Worm (Caenorhabditis elegans) whole organism, midembryonic: ENCODE data around the gene nuaf-1.

Experiments used
- T22C8.4 ChIP-seq: fragments of 200-800 bp; sonication (Bioruptor generic); IDR thresholded peaks from 2 replicates; pipeline ENCODE4 v1.3.6; 2022; ENCODE audit warnings: missing genetic modification characterization, missing compliant biosample characterization
- cog-1 ChIP-seq: sonication (generic microtip); optimal IDR thresholded peaks from 2 replicates; lab custom pipeline; 2016; ENCODE audit warnings: missing genetic modification characterization, missing compliant biosample characterization
- flt-1 ChIP-seq: fragments of 200-800 bp; sonication (Bioruptor generic); IDR thresholded peaks from 2 replicates; pipeline ENCODE4 v1.3.6; 2022; ENCODE audit warnings: missing genetic modification characterization, missing compliant biosample characterization
- klf-2 ChIP-seq: fragments of 200-800 bp; sonication (Bioruptor generic); conservative IDR thresholded peaks from 2 replicates; pipeline ENCODE4 v1.3.6; 2022; ENCODE audit warnings: missing genetic modification reagents, missing genetic modification characterization, missing compliant biosample characterization
- med-1 ChIP-seq: sonication (generic microtip); optimal IDR thresholded peaks from 2 replicates; lab custom pipeline; 2017; ENCODE audit warnings: missing genetic modification characterization, mild to moderate bottlenecking, missing compliant biosample characterization, antibody characterized with exemption, missing genetic modification reagents; ENCODE audit not compliant: insufficient read depth
- ref-1 ChIP-seq: fragments of 200-800 bp; sonication (Bioruptor generic); conservative IDR thresholded peaks from 2 replicates; pipeline ENCODE4 v1.3.6; 2022; ENCODE audit warnings: missing genetic modification reagents, missing genetic modification characterization, missing compliant biosample characterization
- tab-1 ChIP-seq: fragments of 200-800 bp; sonication (Bioruptor generic); IDR thresholded peaks from 2 replicates; pipeline ENCODE4 v1.3.6; 2022; ENCODE audit warnings: missing genetic modification characterization, missing compliant biosample characterization
- ztf-23 ChIP-seq: fragments of 200-800 bp; sonication (Bioruptor generic); IDR thresholded peaks from 2 replicates; pipeline ENCODE4 v1.3.6; 2022; ENCODE audit warnings: missing genetic modification reagents, missing genetic modification characterization, missing compliant biosample characterization
- ztf-29 ChIP-seq: fragments of 200-800 bp; sonication (Bioruptor generic); IDR thresholded peaks from 2 replicates; pipeline ENCODE4 v1.3.6; 2022; ENCODE audit warnings: missing genetic modification reagents, missing genetic modification characterization, missing compliant biosample characterization

Gene nuaf-1

DNA sequence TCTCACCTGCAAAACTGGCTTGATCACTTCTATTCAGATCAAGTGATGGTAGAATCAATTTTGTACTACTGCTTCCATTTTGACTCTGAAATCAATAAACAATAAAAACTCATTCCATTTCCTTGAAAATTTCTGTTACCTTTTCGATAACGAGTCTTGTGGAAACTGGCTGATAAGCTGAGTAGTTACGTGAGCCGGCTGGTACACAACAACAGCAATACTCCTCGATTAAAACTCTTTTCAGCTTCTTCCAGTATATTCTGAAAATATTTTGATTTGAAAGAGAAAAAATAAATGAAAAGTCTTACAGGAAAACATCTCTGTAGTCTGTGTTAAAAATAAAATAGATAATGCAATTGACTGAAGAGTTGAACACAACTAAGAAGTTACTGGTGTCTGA lies 36.0 kb downstream of the nuaf-1 start:
- TF ChIP-seq klf-2 (GFP tag; lab: Robert Waterston, UW) (no peak), med-1 (GFP tag; lab: Kevin White, UChicago) (no peak), tab-1 (GFP tag; lab: Robert Waterston, UW) (no peak), T22C8.4 (GFP tag; lab: Robert Waterston, UW) (no peak), ref-1 (GFP tag; lab: Robert Waterston, UW) (no peak), cog-1 (tag; lab: Kevin White, UChicago) (no peak), flt-1 (GFP tag; lab: Robert Waterston, UW) (no peak), ztf-23 (GFP tag; lab: Robert Waterston, UW) (no peak), ztf-29 (GFP tag; lab: Robert Waterston, UW) (no peak)

DNA sequence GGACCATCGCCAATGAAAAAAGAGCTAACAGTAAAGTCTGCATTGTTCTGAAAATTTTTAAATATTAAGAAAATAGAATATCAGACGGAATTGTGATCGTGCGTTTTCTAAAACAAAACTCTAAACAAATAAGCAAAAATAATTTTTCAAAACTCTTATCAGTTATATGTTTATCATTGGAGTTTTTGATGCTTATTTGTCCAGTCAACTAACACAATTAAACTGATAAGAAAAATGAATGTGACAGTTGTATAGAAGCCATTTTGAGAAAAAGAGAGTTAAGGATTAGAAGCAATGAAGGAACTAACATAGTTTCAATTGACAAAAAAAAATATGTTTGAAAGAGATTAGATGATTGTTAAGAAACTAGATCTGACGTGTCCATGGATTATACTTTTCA lies 37.7 kb downstream of the nuaf-1 start, which contains the start of gene ttr-44:
TSS of gene ttr-44 (minus strand) at position 47 of the 400 bp plus-strand sequence.
- TF ChIP-seq med-1 (GFP tag; lab: Kevin White, UChicago) (no peak), ref-1 (GFP tag; lab: Robert Waterston, UW) (no peak), cog-1 (tag; lab: Kevin White, UChicago) (no peak)

DNA sequence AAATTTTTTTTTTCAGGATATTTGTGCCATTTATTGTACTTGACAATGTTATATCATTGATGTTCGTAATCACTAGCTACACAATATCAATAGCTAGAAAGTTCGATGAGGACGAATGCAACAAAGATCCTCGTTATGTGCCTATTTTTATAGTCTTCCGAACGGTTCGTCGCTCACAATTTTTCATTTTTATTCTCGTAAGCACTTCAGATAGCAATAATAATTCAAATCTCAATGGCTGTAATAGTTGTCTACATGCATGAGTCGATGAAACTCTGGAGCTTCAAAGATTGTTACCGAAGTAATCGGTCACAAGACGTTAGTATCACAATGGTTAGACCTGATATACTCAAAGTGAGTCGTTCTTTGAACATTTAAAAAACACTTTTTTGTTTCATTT lies 39.3 kb downstream of the nuaf-1 start:
- TF ChIP-seq cog-1 (tag; lab: Kevin White, UChicago) (no peak), tab-1 (GFP tag; lab: Robert Waterston, UW) (no peak), klf-2 (GFP tag; lab: Robert Waterston, UW) (no peak), flt-1 (GFP tag; lab: Robert Waterston, UW) (no peak), ztf-29 (GFP tag; lab: Robert Waterston, UW) (no peak), med-1 (GFP tag; lab: Kevin White, UChicago) (no peak), ztf-23 (GFP tag; lab: Robert Waterston, UW) (no peak), ref-1 (GFP tag; lab: Robert Waterston, UW) (no peak), T22C8.4 (GFP tag; lab: Robert Waterston, UW) (no peak)

DNA sequence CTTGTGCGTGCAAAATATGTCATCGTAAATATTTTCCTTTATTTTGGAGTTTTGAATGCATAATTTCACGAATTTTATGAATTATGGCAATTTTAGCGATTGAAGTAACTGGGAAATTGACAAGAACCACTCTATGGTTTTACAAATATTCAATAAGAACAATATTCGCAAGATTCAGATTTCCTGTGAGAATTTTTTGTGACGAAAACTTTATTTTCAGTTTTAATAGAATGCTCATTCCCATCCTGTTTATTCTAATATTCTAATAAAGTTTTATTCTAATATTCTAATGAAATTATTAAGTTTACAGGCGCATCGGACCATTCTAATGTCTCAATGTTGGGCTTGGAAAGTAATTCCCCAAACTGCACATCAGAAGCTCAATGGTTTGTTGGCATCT lies 45.2 kb downstream of the nuaf-1 start, which contains the start of gene R11G10.3:
TSS of gene R11G10.3 (plus strand) at position 301 of the 400 bp plus-strand sequence.
- no peak for TF ChIP-seq cog-1 (tag; lab: Kevin White, UChicago)
